Worm (Caenorhabditis elegans): ENCODE results near the gene str-226.

DNA sequence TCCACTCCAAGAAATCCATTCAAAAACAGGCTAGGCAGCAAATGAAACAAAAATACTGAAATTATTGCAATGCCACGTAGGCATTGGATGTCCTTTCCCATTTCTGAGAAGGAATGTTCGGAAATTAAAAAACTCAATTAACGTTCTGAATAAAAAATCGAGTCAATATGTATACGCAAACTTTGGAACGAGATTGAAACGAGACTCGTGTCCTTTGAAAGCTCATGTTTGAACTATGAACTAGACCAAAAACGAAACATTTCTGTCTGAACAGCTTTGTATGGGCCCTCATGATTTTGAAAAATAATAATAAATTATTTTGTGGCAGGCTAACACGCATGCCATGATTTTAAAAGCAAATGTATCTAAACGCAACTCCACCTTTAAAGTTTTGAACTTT lies 37.5 kb upstream of the str-226 start, which contains the start of gene oac-2:
- TF ChIP-seq dve-1 (tag; optimal IDR thresholded peaks at IDR 0.05) (no peak), elt-2 (tag; optimal IDR thresholded peaks at IDR 0.05) (no peak)

Measured in whole organism, late embryonic.